Worm (Caenorhabditis elegans) whole organism, late embryonic: Measurements from ENCODE around the gene perm-5.

ENCODE experiments used
- ahr-1 ChIP-seq: sonication (generic microtip); optimal IDR thresholded peaks from 2 replicates; lab custom pipeline; 2016; ENCODE audit warnings: missing genetic modification characterization, missing compliant biosample characterization
- ceh-22 ChIP-seq: sonication (generic microtip); optimal IDR thresholded peaks from 2 replicates; lab custom pipeline; 2017; ENCODE audit warnings: missing biosample characterization, missing genetic modification characterization
- fkh-10 ChIP-seq: fragments of 150-350 bp; optimal IDR thresholded peaks from 2 replicates; lab custom pipeline; 2014; ENCODE audit warnings: missing biosample characterization, missing genetic modification reagents, missing genetic modification characterization
- tbx-2 ChIP-seq: sonication (generic microtip); optimal IDR thresholded peaks from 2 replicates; lab custom pipeline; 2016; ENCODE audit warnings: missing genetic modification characterization, missing compliant biosample characterization

- TF ChIP-seq ahr-1 (tag; lab: Kevin White, UChicago) (no peak), ceh-22 (tag; lab: Kevin White, UChicago) (no peak), fkh-10 (GFP tag; lab: Kevin White, UChicago) (no peak), tbx-2 (tag; lab: Kevin White, UChicago) (no peak)
Measured at ce11 chrIV:5701646-5702045, 1.6 kb downstream of the perm-5 start.
